Fruit fly (Drosophila melanogaster): ENCODE measurements around the gene Ir7d.

Gene Ir7d

DNA sequence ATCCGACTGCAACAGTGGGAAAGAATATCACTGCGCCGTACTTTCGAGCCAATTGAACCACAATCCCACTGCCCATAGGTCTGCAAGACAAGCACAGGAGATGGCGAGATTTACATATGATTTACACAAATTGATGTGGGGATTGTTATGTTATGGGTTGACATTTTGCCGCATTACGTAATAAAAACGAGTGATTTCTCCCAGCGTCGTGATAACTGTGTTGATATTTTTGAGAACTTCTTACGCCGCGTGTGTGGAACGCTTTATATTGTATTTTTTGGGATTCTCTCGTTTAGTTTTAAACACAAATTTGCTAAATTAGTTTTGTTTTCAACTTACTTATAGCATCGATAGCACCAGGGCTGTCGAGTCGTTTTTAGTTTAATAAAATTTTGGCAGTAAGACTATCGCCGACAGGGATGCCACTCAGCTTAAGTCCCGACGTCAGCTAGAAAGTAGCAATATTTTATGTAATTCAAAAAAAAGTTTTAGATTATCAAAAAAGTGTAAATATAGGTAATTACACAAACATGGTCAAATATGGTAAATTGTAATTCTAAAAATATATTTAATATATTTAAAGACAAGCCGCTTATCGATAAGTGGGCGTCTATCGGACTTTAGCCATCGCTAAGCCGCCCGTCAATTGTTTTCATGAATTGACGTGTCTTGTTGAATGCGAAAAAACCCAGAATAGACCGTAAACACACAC is 14.9 kb upstream of the Ir7d start, which contains the start of the genes CG45089, ND-MNLL and p115 (continued):
- no peak for TF ChIP-seq pfk (GFP tag; optimal IDR thresholded peaks at IDR 0.05)
- peak; percentile 12 for TF ChIP-seq gfzf (GFP tag; optimal IDR thresholded peaks at IDR 0.05)
- peak; percentile 57; the same call in 1 of the 2 replicates for TF ChIP-seq Xrp1 (GFP tag; IDR thresholded peaks at IDR 0.05)
- TF ChIP-seq CG10543 (GFP tag; optimal IDR thresholded peaks at IDR 0.05): peak; percentile 50
- peak; percentile 56 for TF ChIP-seq CG4617 (GFP tag; optimal IDR thresholded peaks at IDR 0.05; ENCODE audit: borderline replicate concordance)
- TF ChIP-seq CG7963 (GFP tag; IDR thresholded peaks at IDR 0.05; ENCODE audit: partially characterized antibody): 0 out of 3 replicates have a peak, but pooled peaks have one; percentile 14
- no peak for TF ChIP-seq tll (GFP tag; optimal IDR thresholded peaks at IDR 0.05)
- TF ChIP-seq chif (GFP tag; optimal IDR thresholded peaks at IDR 0.05): peak in 1 of 2 experiments; percentile 31
- no peak for TF ChIP-seq yki (optimal IDR thresholded peaks at IDR 0.05)
- peak; percentile 52 for TF ChIP-seq CG8388 (GFP tag; optimal IDR thresholded peaks at IDR 0.05)
- peak; percentile 67 for TF ChIP-seq CG30020 (tag; optimal IDR thresholded peaks at IDR 0.05)
- peak; percentile 26 for TF ChIP-seq cato (GFP tag; optimal IDR thresholded peaks at IDR 0.05; ENCODE audit: borderline replicate concordance)
- no peak for TF ChIP-seq CG4282 (GFP tag; optimal IDR thresholded peaks at IDR 0.05)
- TF ChIP-seq ac (GFP tag; optimal IDR thresholded peaks at IDR 0.05): no peak
- TF ChIP-seq CG14710 (tag; optimal IDR thresholded peaks at IDR 0.05): peak; percentile 77
- peak; percentile 66 for TF ChIP-seq CG17359 (tag; optimal IDR thresholded peaks at IDR 0.05)
- TF ChIP-seq sob (GFP tag; IDR thresholded peaks at IDR 0.05): peak; percentile 73
- peak; percentile 57 for TF ChIP-seq CG7839 (tag; optimal IDR thresholded peaks at IDR 0.05)
- peak; percentile 15 for TF ChIP-seq CG8281 (tag; optimal IDR thresholded peaks at IDR 0.05)
- TF ChIP-seq CG6683 (GFP tag; optimal IDR thresholded peaks at IDR 0.05): peak; percentile 0
- peak; percentile 41; the same call in 1 of the 2 replicates for TF ChIP-seq sna (GFP tag; IDR thresholded peaks at IDR 0.05; ENCODE audit: partially characterized antibody)
- TF ChIP-seq tgo (GFP tag; IDR thresholded peaks at IDR 0.05): peak; percentile 53; the same call in 2 of the 3 replicates
- no peak for TF ChIP-seq CG6791 (GFP tag; IDR thresholded peaks at IDR 0.05; ENCODE audit: partially characterized antibody)
- TF ChIP-seq zen2 (GFP tag; IDR thresholded peaks at IDR 0.05; ENCODE audit: partially characterized antibody): no peak; the same call in 2 of the 3 replicates
- TF ChIP-seq Eip74EF (GFP tag; optimal IDR thresholded peaks at IDR 0.05): peak in 1 of 2 experiments; percentile 23
- TF ChIP-seq Sry-δ (GFP tag; optimal IDR thresholded peaks at IDR 0.05): peak; percentile 78
- peak; percentile 62 for TF ChIP-seq lmd (GFP tag; IDR thresholded peaks at IDR 0.05)
- no peak for TF ChIP-seq ci (GFP tag; IDR thresholded peaks at IDR 0.05)
- no peak for TF ChIP-seq Usf (GFP tag; optimal IDR thresholded peaks at IDR 0.05)
- no peak for TF ChIP-seq Hand (GFP tag; optimal IDR thresholded peaks at IDR 0.05)
- TF ChIP-seq crp (GFP tag; optimal IDR thresholded peaks at IDR 0.05): peak in 1 of 2 experiments; percentile 39
- TF ChIP-seq H2.0 (GFP tag; IDR thresholded peaks at IDR 0.05): 0 out of 2 replicates have a peak, but pooled peaks have one; percentile 14
- peak; percentile 56 for TF ChIP-seq CG10147 (GFP tag; optimal IDR thresholded peaks at IDR 0.05)
- peak; percentile 6 for TF ChIP-seq gsb-n (tag; optimal IDR thresholded peaks at IDR 0.05)
- TF ChIP-seq ssp (GFP tag; IDR thresholded peaks at IDR 0.05): peak; percentile 55
- peak; percentile 72 for TF ChIP-seq CG13894 (tag; optimal IDR thresholded peaks at IDR 0.05)
- TF ChIP-seq CG17568 (GFP tag; optimal IDR thresholded peaks at IDR 0.05): no peak
- TF ChIP-seq dmrt99B (tag; optimal IDR thresholded peaks at IDR 0.05): peak; percentile 36
- 0 out of 3 replicates have a peak, but pooled peaks have one; percentile 14 for TF ChIP-seq H15 (GFP tag; IDR thresholded peaks at IDR 0.05)
- TF ChIP-seq Gug (GFP tag; IDR thresholded peaks at IDR 0.05): peak; percentile 56; the same call in 1 of the 4 replicates
- no peak for TF ChIP-seq CG17612 (GFP tag; IDR thresholded peaks at IDR 0.05)
- TF ChIP-seq CG1529 (GFP tag; optimal IDR thresholded peaks at IDR 0.05): peak; percentile 6
- no peak for TF ChIP-seq luna (GFP tag; optimal IDR thresholded peaks at IDR 0.05)
- no peak for TF ChIP-seq B-H1 (GFP tag; IDR thresholded peaks at IDR 0.05)
- peak; percentile 69 for TF ChIP-seq Hr3 (GFP tag; optimal IDR thresholded peaks at IDR 0.05)
- no peak for TF ChIP-seq kah (GFP tag; optimal IDR thresholded peaks at IDR 0.05)
- TF ChIP-seq prd (optimal IDR thresholded peaks at IDR 0.05): no peak
- peak; percentile 65 for TF ChIP-seq prd (GFP tag; IDR thresholded peaks at IDR 0.05)
